Fruit fly (Drosophila melanogaster): ENCODE results near the gene Bin1.

Gene Bin1

dm6 chr3R:16211883-16212540, 22.6 kb upstream of the Bin1 start (continued):
- TF ChIP-seq ken (GFP tag; IDR thresholded peaks at IDR 0.05) (0 out of 3 replicates have a peak, but pooled peaks have one; percentile 7), MBD-R2 (GFP tag; IDR thresholded peaks at IDR 0.05) (peak; percentile 28; the same call in 1 of the 2 replicates), CG13624 (GFP tag; optimal IDR thresholded peaks at IDR 0.05) (peak; percentile 0), CG9609 (GFP tag; optimal IDR thresholded peaks at IDR 0.05) (no peak), CG4854 (GFP tag; optimal IDR thresholded peaks at IDR 0.05) (no peak), lola (GFP tag; optimal IDR thresholded peaks at IDR 0.05) (no peak), CG11456 (GFP tag; IDR thresholded peaks at IDR 0.05) (no peak), ato (GFP tag; IDR thresholded peaks at IDR 0.05; ENCODE audit: partially characterized antibody) (no peak), tup (GFP tag; optimal IDR thresholded peaks at IDR 0.05) (no peak), CG1233 (GFP tag; optimal IDR thresholded peaks at IDR 0.05) (no peak), vvl (GFP tag; IDR thresholded peaks at IDR 0.05) (0 out of 2 replicates have a peak, but pooled peaks have one; percentile 6), stwl (tag; optimal IDR thresholded peaks at IDR 0.05) (peak; percentile 74), mld (GFP tag; IDR thresholded peaks at IDR 0.05; ENCODE audit: partially characterized antibody) (no peak), CG2875 (GFP tag; optimal IDR thresholded peaks at IDR 0.05) (no peak), CG9932 (GFP tag; IDR thresholded peaks at IDR 0.05) (0 out of 2 replicates have a peak, but pooled peaks have one; percentile 8), Fer2 (tag; optimal IDR thresholded peaks at IDR 0.05) (no peak), CG10979 (tag; optimal IDR thresholded peaks at IDR 0.05) (no peak), Deaf1 (tag; optimal IDR thresholded peaks at IDR 0.05) (peak; percentile 35), CG17568 (GFP tag; optimal IDR thresholded peaks at IDR 0.05) (peak; percentile 7), tgo (GFP tag; IDR thresholded peaks at IDR 0.05) (no peak), Stat92E (GFP tag; optimal IDR thresholded peaks at IDR 0.05) (no peak), CG4328 (GFP tag; optimal IDR thresholded peaks at IDR 0.05) (no peak), sens (GFP tag) (peak; percentile 40), org-1 (GFP tag; optimal IDR thresholded peaks at IDR 0.05) (peak; percentile 5), CG4820 (GFP tag; optimal IDR thresholded peaks at IDR 0.05) (no peak), CG32767 (GFP tag; IDR thresholded peaks at IDR 0.05) (no peak), Oaz (GFP tag; IDR thresholded peaks at IDR 0.05) (no peak), gcm (GFP tag; optimal IDR thresholded peaks at IDR 0.05) (no peak), lov (optimal IDR thresholded peaks at IDR 0.05) (no peak), lov (GFP tag; IDR thresholded peaks at IDR 0.05) (0 out of 3 replicates have a peak, but pooled peaks have one; percentile 55)

- TF ChIP-seq Aef1 (GFP tag; IDR thresholded peaks at IDR 0.05) (no peak), CG18599 (GFP tag; optimal IDR thresholded peaks at IDR 0.05) (peak; percentile 13), ase (GFP tag; IDR thresholded peaks at IDR 0.05) (0 out of 3 replicates have a peak, but pooled peaks have one; percentile 6), dysf (GFP tag; IDR thresholded peaks at IDR 0.05) (0 out of 3 replicates have a peak, but pooled peaks have one; percentile 15), CG5180 (GFP tag; optimal IDR thresholded peaks at IDR 0.05) (peak; percentile 61), Mrtf (GFP tag; IDR thresholded peaks at IDR 0.05) (no peak), Hmr (GFP tag; optimal IDR thresholded peaks at IDR 0.05) (peak; percentile 25), jing (GFP tag; optimal IDR thresholded peaks at IDR 0.05) (no peak), Elba2 (GFP tag; optimal IDR thresholded peaks at IDR 0.05) (no peak), CG8290 (GFP tag; optimal IDR thresholded peaks at IDR 0.05) (no peak), CG8290 (tag; optimal IDR thresholded peaks at IDR 0.05) (peak in 1 of 2 experiments; percentile 70), nom (GFP tag; optimal IDR thresholded peaks at IDR 0.05) (peak; percentile 42), CG4360 (GFP tag; IDR thresholded peaks at IDR 0.05) (0 out of 2 replicates have a peak, but pooled peaks have one; percentile 16), bbx (GFP tag; IDR thresholded peaks at IDR 0.05; ENCODE audit: partially characterized antibody) (peak; percentile 11; the same call in 1 of the 2 replicates), CG15514 (GFP tag; optimal IDR thresholded peaks at IDR 0.05) (peak; percentile 21), CG6854 (GFP tag; optimal IDR thresholded peaks at IDR 0.05) (peak; percentile 11), CG5953 (GFP tag; IDR thresholded peaks at IDR 0.05) (peak; percentile 44; the same call in 1 of the 2 replicates), seq (GFP tag; IDR thresholded peaks at IDR 0.05) (0 out of 2 replicates have a peak, but pooled peaks have one; percentile 25)
Measured at dm6 chr3R:16210808-16211578, 21.6 kb upstream of the Bin1 start.
